Worm (Caenorhabditis elegans): ENCODE results near the gene T20D4.19.
"Not testable (repeated sequence)": the region's sequence is repeated elsewhere in the genome, so short reads cannot be mapped to it uniquely, and the experiment has no call there.

ce11 chrV:3399952-3400351 lies 31.5 kb downstream of the T20D4.19 start, which contains the start of gene T20D4.10:
- not testable (repeated sequence) for TF ChIP-seq ref-1 (GFP tag; conservative IDR thresholded peaks at IDR 0.05); med-1 (GFP tag; optimal IDR thresholded peaks at IDR 0.05; ENCODE audit: insufficient read depth); ztf-29 (GFP tag; IDR thresholded peaks at IDR 0.05)
